Worm (Caenorhabditis elegans) whole organism, midembryonic: ENCODE results near the gene pgl-3.

Experiments used
- flt-1 ChIP-seq: fragments of 200-800 bp; sonication (Bioruptor generic); IDR thresholded peaks from 2 replicates; pipeline ENCODE4 v1.3.6; 2022; ENCODE audit warnings: missing genetic modification characterization, missing compliant biosample characterization
- ref-1 ChIP-seq: fragments of 200-800 bp; sonication (Bioruptor generic); conservative IDR thresholded peaks from 2 replicates; pipeline ENCODE4 v1.3.6; 2022; ENCODE audit warnings: missing genetic modification reagents, missing genetic modification characterization, missing compliant biosample characterization
- tab-1 ChIP-seq: fragments of 200-800 bp; sonication (Bioruptor generic); IDR thresholded peaks from 2 replicates; pipeline ENCODE4 v1.3.6; 2022; ENCODE audit warnings: missing genetic modification characterization, missing compliant biosample characterization
- ztf-29 ChIP-seq: fragments of 200-800 bp; sonication (Bioruptor generic); IDR thresholded peaks from 2 replicates; pipeline ENCODE4 v1.3.6; 2022; ENCODE audit warnings: missing genetic modification reagents, missing genetic modification characterization, missing compliant biosample characterization

- TF ChIP-seq tab-1 (GFP tag; lab: Robert Waterston, UW) (no peak), flt-1 (GFP tag; lab: Robert Waterston, UW) (no peak), ztf-29 (GFP tag; lab: Robert Waterston, UW) (no peak), ref-1 (GFP tag; lab: Robert Waterston, UW) (no peak)
These were observed 27.5 kb downstream of the pgl-3 start, which contains the start of gene Y60C6A.1 for ce11 chrV:4783313-4783712.
